Worm (Caenorhabditis elegans): ENCODE data around the gene R10E8.2.
"Not testable (repeated sequence)": the region's sequence is repeated elsewhere in the genome, so short reads cannot be mapped to it uniquely, and the experiment has no call there.

The R10E8.2 gene

ce11 chrV:18299313-18299712 is 45.7 kb downstream of the R10E8.2 start:
- no peak for TF ChIP-seq mep-1 (tag; optimal IDR thresholded peaks at IDR 0.05)
- TF ChIP-seq unc-120 (tag; optimal IDR thresholded peaks at IDR 0.05; ENCODE audit: poor library complexity, severe bottlenecking) = no peak
- no peak for TF ChIP-seq ces-1 (GFP tag; optimal IDR thresholded peaks at IDR 0.05)
- TF ChIP-seq ceh-39 (tag; optimal IDR thresholded peaks at IDR 0.05) = no peak
- TF ChIP-seq pha-4 (tag; optimal IDR thresholded peaks at IDR 0.05) = no peak

- not testable (repeated sequence) for TF ChIP-seq mls-2, zip-8, nhr-2 (tag; optimal IDR thresholded peaks at IDR 0.05)
Observed at ce11 chrV:18302414-18302813, 48.8 kb downstream of the R10E8.2 start, which contains the start of gene Y51A2A.6. TSS of gene Y51A2A.6 (plus strand) at chrV:18302714.
